Fruit fly (Drosophila melanogaster) whole organism, adult: ENCODE data around the gene Lcp65Af.

Source experiments
- CG11617 ChIP-seq: fragments of 200-800 bp; sonication (Bioruptor generic); optimal IDR thresholded peaks from 2 replicates; lab custom pipeline; 2017; ENCODE audit warnings: mild to moderate bottlenecking, missing biosample characterization, missing genetic modification reagents, missing genetic modification characterization
- CG12768 ChIP-seq: fragments of 200-800 bp; sonication (Bioruptor generic); optimal IDR thresholded peaks from 2 replicates; lab custom pipeline; 2017; ENCODE audit warnings: missing biosample characterization, missing genetic modification characterization, mild to moderate bottlenecking, moderate library complexity, missing genetic modification reagents
- CG14711 ChIP-seq: fragments of 200-800 bp; sonication (Bioruptor generic); optimal IDR thresholded peaks from 2 replicates; lab custom pipeline; 2018; ENCODE audit warnings: missing biosample characterization, mild to moderate bottlenecking, missing genetic modification characterization, moderate library complexity
- CG1620 ChIP-seq: fragments of 200-800 bp; sonication (Bioruptor generic); optimal IDR thresholded peaks from 2 replicates; lab custom pipeline; 2016; ENCODE audit warnings: missing biosample characterization, missing genetic modification characterization
- CG33017 ChIP-seq: fragments of 200-800 bp; sonication (Bioruptor generic); optimal IDR thresholded peaks from 2 replicates; lab custom pipeline; 2018; ENCODE audit warnings: missing biosample characterization, mild to moderate bottlenecking, missing genetic modification characterization, moderate library complexity
- CG5204 ChIP-seq: fragments of 200-800 bp; sonication (Bioruptor generic); optimal IDR thresholded peaks from 2 replicates; lab custom pipeline; 2016; ENCODE audit warnings: missing biosample characterization, missing genetic modification characterization
- CG7045 ChIP-seq: fragments of 200-800 bp; sonication (Bioruptor generic); optimal IDR thresholded peaks from 2 replicates; lab custom pipeline; 2017; ENCODE audit warnings: missing biosample characterization, mild to moderate bottlenecking, missing genetic modification characterization
- CG7101 ChIP-seq: fragments of 200-800 bp; sonication (Bioruptor generic); optimal IDR thresholded peaks from 2 replicates; lab custom pipeline; 2018; ENCODE audit warnings: missing biosample characterization, mild to moderate bottlenecking, missing genetic modification characterization, moderate library complexity
- Clk ChIP-seq: fragments of 200-800 bp; sonication (Bioruptor generic); optimal IDR thresholded peaks from 2 replicates; lab custom pipeline; 2017; ENCODE audit warnings: missing biosample characterization, missing genetic modification characterization
- Crg-1 ChIP-seq: fragments of 200-800 bp; sonication (Bioruptor generic); optimal IDR thresholded peaks from 2 replicates; lab custom pipeline; 2016; ENCODE audit warnings: missing biosample characterization, missing genetic modification characterization
- Hr96 ChIP-seq: fragments of 200-800 bp; sonication (Bioruptor generic); optimal IDR thresholded peaks from 2 replicates; lab custom pipeline; 2016; ENCODE audit warnings: missing biosample characterization, missing genetic modification characterization
- Mnt ChIP-seq: fragments of 200-800 bp; sonication (Bioruptor generic); optimal IDR thresholded peaks from 2 replicates; lab custom pipeline; 2016; ENCODE audit warnings: missing biosample characterization, mild to moderate bottlenecking, missing genetic modification characterization
- bab1 ChIP-seq: fragments of 200-800 bp; sonication (Bioruptor generic); optimal IDR thresholded peaks from 3 replicates; lab custom pipeline; 2019; ENCODE audit warnings: missing biosample characterization, mild to moderate bottlenecking, missing genetic modification characterization, moderate library complexity
- cic ChIP-seq: fragments of 200-800 bp; sonication (Bioruptor generic); optimal IDR thresholded peaks from 2 replicates; lab custom pipeline; 2017; ENCODE audit warnings: missing biosample characterization, mild to moderate bottlenecking, missing genetic modification characterization, moderate library complexity
- cnc ChIP-seq, 2 experiments: fragments of >200 bp; optimal IDR thresholded peaks; 2 replicates each; lab custom pipeline; 2017
- kay ChIP-seq: fragments of 200-800 bp; sonication (Bioruptor generic); peaks from one replicate; lab custom pipeline; 2016; ENCODE audit warnings: missing biosample characterization, missing genetic modification characterization, borderline replicate concordance
- ovo ChIP-seq: fragments of 200-800 bp; sonication (Bioruptor generic); optimal IDR thresholded peaks from 2 replicates; lab custom pipeline; 2016; ENCODE audit warnings: missing biosample characterization, missing genetic modification characterization
- pad ChIP-seq: fragments of 200-800 bp; sonication (Bioruptor generic); optimal IDR thresholded peaks from 3 replicates; lab custom pipeline; 2017; ENCODE audit warnings: missing biosample characterization, missing genetic modification characterization, mild to moderate bottlenecking, moderate library complexity, missing genetic modification reagents
- tj ChIP-seq: fragments of 200-800 bp; sonication (Bioruptor generic); optimal IDR thresholded peaks from 3 replicates; lab custom pipeline; 2017; ENCODE audit warnings: missing biosample characterization, mild to moderate bottlenecking, missing genetic modification characterization, moderate library complexity
- toe ChIP-seq: fragments of 200-800 bp; sonication (Bioruptor generic); optimal IDR thresholded peaks from 2 replicates; lab custom pipeline; 2016; ENCODE audit warnings: missing biosample characterization, missing genetic modification characterization

The Lcp65Af gene

dm6 chr3L:6162483-6163128 is 26.0 kb upstream of the Lcp65Af start, which contains the start of gene Prdm13:
TSS of gene Prdm13 (plus strand) at chr3L:6163127.
- no peak for TF ChIP-seq CG14711 (tag; lab: Kevin White, UChicago)
- no peak for TF ChIP-seq toe
- no peak for TF ChIP-seq CG7045 (GFP tag; lab: Kevin White, UChicago)
- TF ChIP-seq CG12768 (GFP tag; lab: Kevin White, UChicago): no peak
- TF ChIP-seq Clk (GFP tag; lab: Kevin White, UChicago): no peak
- TF ChIP-seq CG33017 (tag; lab: Kevin White, UChicago): no peak
- no peak for TF ChIP-seq pad (GFP tag; lab: Kevin White, UChicago)
- TF ChIP-seq cic (GFP tag; lab: Kevin White, UChicago): no peak
- TF ChIP-seq CG1620 (GFP tag; lab: Kevin White, UChicago): no peak

dm6 chr3L:6161997-6162396 is 25.4 kb upstream of the Lcp65Af start:
- TF ChIP-seq tj (GFP tag; lab: Kevin White, UChicago) (no peak), Hr96 (GFP tag; lab: Kevin White, UChicago) (no peak), cic (GFP tag; lab: Kevin White, UChicago) (no peak), CG14711 (tag; lab: Kevin White, UChicago) (no peak), CG33017 (tag; lab: Kevin White, UChicago) (no peak), CG7045 (GFP tag; lab: Kevin White, UChicago) (no peak), CG11617 (no peak), pad (GFP tag; lab: Kevin White, UChicago) (no peak), cnc (optimal IDR thresholded peaks at IDR 0.05; lab: Kevin White, UChicago) (no peak), Crg-1 (no peak), kay (no peak), bab1 (GFP tag; lab: Kevin White, UChicago) (no peak), ovo (no peak), CG5204 (GFP tag; lab: Kevin White, UChicago) (no peak), toe (no peak)

DNA sequence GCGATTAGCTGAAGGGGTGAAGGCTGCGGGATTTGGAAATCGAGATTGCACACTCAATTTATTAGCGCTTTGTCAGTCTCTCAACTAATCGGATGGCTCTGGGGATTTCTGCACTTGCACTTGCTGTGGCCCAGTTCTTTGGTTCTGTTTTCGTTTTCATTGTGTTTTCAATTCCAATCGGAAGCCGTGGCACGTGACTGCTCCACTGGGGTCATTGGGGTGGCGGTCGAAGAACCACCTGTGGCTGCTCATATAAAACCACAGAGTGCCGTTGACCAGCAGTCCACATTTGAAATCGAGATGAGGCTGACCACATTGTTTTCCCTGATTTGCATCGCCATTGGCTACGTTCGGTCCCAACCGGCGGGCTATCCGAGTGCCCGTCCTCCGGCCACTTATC is 23.9 kb upstream of the Lcp65Af start, which contains the start of gene Cpr65Az:
Cpr65Az (plus strand) TSS at position 301 of the 400 bp plus-strand sequence.
- TF ChIP-seq Clk (GFP tag; lab: Kevin White, UChicago) (no peak), CG11617 (no peak), ovo (no peak), Mnt (GFP tag; lab: Kevin White, UChicago) (no peak), CG1620 (GFP tag; lab: Kevin White, UChicago) (no peak), cnc (optimal IDR thresholded peaks at IDR 0.05; lab: Kevin White, UChicago) (no peak), Crg-1 (no peak), toe (no peak), CG14711 (tag; lab: Kevin White, UChicago) (no peak), bab1 (GFP tag; lab: Kevin White, UChicago) (no peak), CG12768 (GFP tag; lab: Kevin White, UChicago) (no peak), CG33017 (tag; lab: Kevin White, UChicago) (no peak), CG7101 (no peak), pad (GFP tag; lab: Kevin White, UChicago) (no peak), tj (GFP tag; lab: Kevin White, UChicago) (no peak), CG7045 (GFP tag; lab: Kevin White, UChicago) (no peak), cic (GFP tag; lab: Kevin White, UChicago) (no peak)

DNA sequence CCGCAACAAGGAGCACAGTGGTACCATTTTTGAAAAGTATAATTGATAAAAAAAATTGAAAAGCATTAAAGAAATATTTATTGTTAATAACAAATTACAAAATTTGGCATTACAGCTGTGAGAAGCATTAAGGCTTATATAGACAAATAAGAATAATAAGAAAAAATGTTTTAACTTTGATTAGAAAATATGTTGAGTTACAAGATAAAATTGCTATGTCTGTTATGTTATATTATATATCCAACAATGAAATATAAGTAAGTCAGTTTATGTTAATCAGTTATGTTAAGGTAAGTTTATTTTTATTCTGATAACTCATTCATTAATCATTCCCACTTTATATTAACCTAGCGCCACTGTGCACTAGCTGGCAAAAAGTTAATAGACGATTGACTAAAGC is 23.3 kb upstream of the Lcp65Af start:
- TF ChIP-seq Clk (GFP tag; lab: Kevin White, UChicago) (no peak), CG1620 (GFP tag; lab: Kevin White, UChicago) (no peak), Hr96 (GFP tag; lab: Kevin White, UChicago) (no peak)

- TF ChIP-seq CG7045 (GFP tag; lab: Kevin White, UChicago): no peak
- TF ChIP-seq tj (GFP tag; lab: Kevin White, UChicago): no peak
- no peak for TF ChIP-seq cnc (optimal IDR thresholded peaks at IDR 0.05; lab: Kevin White, UChicago)
- no peak for TF ChIP-seq CG11617
- TF ChIP-seq kay: no peak
- no peak for TF ChIP-seq bab1 (GFP tag; lab: Kevin White, UChicago)
- TF ChIP-seq toe: no peak
- TF ChIP-seq CG5204 (GFP tag; lab: Kevin White, UChicago): no peak
- TF ChIP-seq ovo: no peak
- no peak for TF ChIP-seq CG14711 (tag; lab: Kevin White, UChicago)
These were observed 21.9 kb upstream of the Lcp65Af start, which contains the start of gene Cpr65Ay for dm6 chr3L:6158530-6158929. TSS of gene Cpr65Ay (minus strand) at chr3L:6158630.

dm6 chr3L:6157327-6158032 is 20.9 kb upstream of the Lcp65Af start, which contains the start of gene CG13297:
TSS of gene CG13297 (minus strand) at chr3L:6157377.
- TF ChIP-seq pad (GFP tag; lab: Kevin White, UChicago): no peak
- TF ChIP-seq CG11617: no peak
- no peak for TF ChIP-seq CG14711 (tag; lab: Kevin White, UChicago)
- no peak for TF ChIP-seq CG33017 (tag; lab: Kevin White, UChicago)
- no peak for TF ChIP-seq toe
- TF ChIP-seq CG7045 (GFP tag; lab: Kevin White, UChicago): no peak
- no peak for TF ChIP-seq Hr96 (GFP tag; lab: Kevin White, UChicago)
- TF ChIP-seq CG1620 (GFP tag; lab: Kevin White, UChicago): no peak
- no peak for TF ChIP-seq Mnt (GFP tag; lab: Kevin White, UChicago)
- TF ChIP-seq cnc (optimal IDR thresholded peaks at IDR 0.05; lab: Kevin White, UChicago): no peak
- no peak for TF ChIP-seq kay
- no peak for TF ChIP-seq ovo
- no peak for TF ChIP-seq CG12768 (GFP tag; lab: Kevin White, UChicago)
- no peak for TF ChIP-seq bab1 (GFP tag; lab: Kevin White, UChicago)
- TF ChIP-seq CG5204 (GFP tag; lab: Kevin White, UChicago): no peak
